Fruit fly (Drosophila melanogaster) whole organism, embryonic: ENCODE measurements around the gene Snr1.

Source experiments
- Ada2b ChIP-seq: fragments of 200-800 bp; sonication (Bioruptor generic); IDR thresholded peaks from 2 replicates; pipeline ENCODE4 v1.3.6; 2022; ENCODE audit warnings: missing biosample characterization, missing genetic modification characterization
- Blimp-1 ChIP-seq: fragments of 200-800 bp; sonication (Bioruptor generic); optimal IDR thresholded peaks from 3 replicates; lab custom pipeline; 2018; ENCODE audit warnings: missing biosample characterization, missing genetic modification characterization, mild to moderate bottlenecking, moderate library complexity, missing genetic modification reagents
- CG10209 ChIP-seq: fragments of 200-800 bp; sonication (Bioruptor generic); optimal IDR thresholded peaks from 3 replicates; lab custom pipeline; 2017; ENCODE audit warnings: missing biosample characterization, mild to moderate bottlenecking, missing genetic modification characterization, missing genetic modification reagents
- CG10366 ChIP-seq: fragments of 200-800 bp; sonication (Bioruptor generic); IDR thresholded peaks from 2 replicates; pipeline ENCODE4 v1.3.6; 2022; ENCODE audit warnings: missing biosample characterization, missing genetic modification characterization
- CG10654 ChIP-seq: fragments of 200-800 bp; sonication (Bioruptor generic); optimal IDR thresholded peaks from 2 replicates; lab custom pipeline; 2016; ENCODE audit warnings: missing biosample characterization, missing genetic modification characterization
- CG11093 ChIP-seq: fragments of 200-800 bp; sonication (Bioruptor generic); IDR thresholded peaks from 3 replicates; pipeline ENCODE4 v1.3.6; 2022; ENCODE audit warnings: missing biosample characterization, missing genetic modification characterization
- CG12219 ChIP-seq: fragments of 200-800 bp; sonication (Bioruptor generic); optimal IDR thresholded peaks from 3 replicates; lab custom pipeline; 2018; ENCODE audit warnings: missing biosample characterization, mild to moderate bottlenecking, missing genetic modification characterization
- CG13424 ChIP-seq: fragments of 200-800 bp; sonication (Bioruptor generic); optimal IDR thresholded peaks from 2 replicates; lab custom pipeline; 2019; ENCODE audit warnings: missing biosample characterization, mild to moderate bottlenecking, missing genetic modification characterization, moderate library complexity
- CG15073 ChIP-seq: fragments of 200-800 bp; sonication (Bioruptor generic); optimal IDR thresholded peaks from 2 replicates; lab custom pipeline; 2016; ENCODE audit warnings: missing biosample characterization, missing genetic modification characterization
- CG15601 ChIP-seq: fragments of 200-800 bp; sonication (Bioruptor generic); optimal IDR thresholded peaks from 3 replicates; lab custom pipeline; 2019; ENCODE audit warnings: missing biosample characterization, mild to moderate bottlenecking, missing genetic modification characterization, moderate library complexity
- CG1602 ChIP-seq: fragments of 200-800 bp; sonication (Bioruptor generic); optimal IDR thresholded peaks from 3 replicates; lab custom pipeline; 2016; ENCODE audit warnings: missing biosample characterization, missing genetic modification characterization
- CG17568 ChIP-seq: fragments of 200-800 bp; sonication (Bioruptor generic); optimal IDR thresholded peaks from 2 replicates; lab custom pipeline; 2018; ENCODE audit warnings: missing biosample characterization, mild to moderate bottlenecking, missing genetic modification characterization, moderate library complexity
- CG2712 ChIP-seq: fragments of 200-800 bp; optimal IDR thresholded peaks from 3 replicates; lab custom pipeline; 2019; ENCODE audit warnings: missing biosample characterization, mild to moderate bottlenecking, missing genetic modification characterization, moderate library complexity
- CG4617 ChIP-seq: fragments of 200-800 bp; sonication (Bioruptor generic); optimal IDR thresholded peaks from 3 replicates; lab custom pipeline; 2016; ENCODE audit warnings: missing biosample characterization, missing genetic modification characterization, borderline replicate concordance
- CG6254 ChIP-seq: fragments of 200-800 bp; sonication (Bioruptor generic); optimal IDR thresholded peaks from 3 replicates; lab custom pipeline; 2017; ENCODE audit warnings: mild to moderate bottlenecking, missing biosample characterization, missing genetic modification reagents, missing genetic modification characterization
- CG9727 ChIP-seq: fragments of 200-800 bp; sonication (Bioruptor generic); optimal IDR thresholded peaks from 3 replicates; lab custom pipeline; 2017; ENCODE audit warnings: missing biosample characterization, mild to moderate bottlenecking, missing genetic modification characterization
- Dip3 ChIP-seq: fragments of 200-800 bp; sonication (Bioruptor generic); optimal IDR thresholded peaks from 3 replicates; lab custom pipeline; 2016; ENCODE audit warnings: missing biosample characterization, missing genetic modification characterization
- ERR ChIP-seq: fragments of 200-800 bp; sonication (Bioruptor generic); optimal IDR thresholded peaks from 2 replicates; lab custom pipeline; 2016; ENCODE audit warnings: missing biosample characterization, missing genetic modification characterization
- Hsf ChIP-seq: fragments of 200-800 bp; sonication (Bioruptor generic); optimal IDR thresholded peaks from 3 replicates; lab custom pipeline; 2016; ENCODE audit warnings: missing biosample characterization, missing genetic modification characterization
- Lpt ChIP-seq: fragments of >200 bp; optimal IDR thresholded peaks from 2 replicates; lab custom pipeline; 2018; ENCODE audit warnings: missing biosample characterization, missing genetic modification characterization
- Meics ChIP-seq: fragments of 200-800 bp; sonication (Bioruptor generic); optimal IDR thresholded peaks from 2 replicates; lab custom pipeline; 2017; ENCODE audit warnings: missing biosample characterization, mild to moderate bottlenecking, missing genetic modification characterization
- Mes4 ChIP-seq: fragments of 200-800 bp; sonication (Bioruptor generic); optimal IDR thresholded peaks from 2 replicates; lab custom pipeline; 2016; ENCODE audit warnings: missing biosample characterization, missing genetic modification characterization
- Mrtf ChIP-seq: fragments of 200-800 bp; sonication (Bioruptor generic); IDR thresholded peaks from 3 replicates; pipeline ENCODE4 v1.3.6; 2022; ENCODE audit warnings: missing biosample characterization, missing genetic modification characterization
- Nf-YC ChIP-seq: fragments of 200-800 bp; optimal IDR thresholded peaks from 3 replicates; lab custom pipeline; 2019; ENCODE audit warnings: missing biosample characterization, mild to moderate bottlenecking, missing genetic modification characterization, moderate library complexity
- Vsx1 ChIP-seq: fragments of 200-800 bp; sonication (Bioruptor generic); optimal IDR thresholded peaks from 2 replicates; lab custom pipeline; 2017; ENCODE audit warnings: missing biosample characterization, mild to moderate bottlenecking, missing genetic modification characterization, missing genetic modification reagents
- abd-A ChIP-seq: fragments of 200-800 bp; sonication (Bioruptor generic); optimal IDR thresholded peaks from 3 replicates; lab custom pipeline; 2019; ENCODE audit warnings: missing biosample characterization, mild to moderate bottlenecking, missing genetic modification characterization, moderate library complexity
- amos ChIP-seq: fragments of 200-800 bp; sonication (Bioruptor generic); IDR thresholded peaks from 2 replicates; pipeline ENCODE4 v1.3.6; 2022; ENCODE audit warnings: missing biosample characterization, missing genetic modification characterization; ENCODE audit not compliant: partially characterized antibody
- btn ChIP-seq: fragments of 200-800 bp; sonication (Bioruptor generic); optimal IDR thresholded peaks from 2 replicates; lab custom pipeline; 2016; ENCODE audit warnings: missing biosample characterization, missing genetic modification characterization
- cad ChIP-seq: fragments of >200 bp; optimal IDR thresholded peaks from 2 replicates; lab custom pipeline; 2017; ENCODE audit warnings: missing biosample characterization, missing genetic modification characterization
- ci ChIP-seq: fragments of 200-800 bp; sonication (Bioruptor generic); IDR thresholded peaks from 3 replicates; pipeline ENCODE4 v1.3.6; 2022; ENCODE audit warnings: missing biosample characterization, missing genetic modification characterization
- crol ChIP-seq: fragments of 200-800 bp; sonication (Bioruptor generic); IDR thresholded peaks from 2 replicates; pipeline ENCODE4 v1.3.6; 2022; ENCODE audit warnings: missing biosample characterization, missing genetic modification characterization
- disco-r ChIP-seq: fragments of 200-800 bp; sonication (Bioruptor generic); optimal IDR thresholded peaks from 2 replicates; lab custom pipeline; 2016; ENCODE audit warnings: missing biosample characterization, missing genetic modification characterization
- exex ChIP-seq: fragments of 200-800 bp; sonication (Bioruptor generic); optimal IDR thresholded peaks from 4 replicates; lab custom pipeline; 2018; ENCODE audit warnings: missing biosample characterization, mild to moderate bottlenecking, missing genetic modification characterization, moderate library complexity
- fd64A ChIP-seq: fragments of 200-800 bp; sonication (Bioruptor generic); optimal IDR thresholded peaks from 3 replicates; lab custom pipeline; 2018; ENCODE audit warnings: missing biosample characterization, mild to moderate bottlenecking, missing genetic modification characterization
- gce ChIP-seq: fragments of 200-800 bp; sonication (Bioruptor generic); IDR thresholded peaks from 3 replicates; pipeline ENCODE4 v1.3.6; 2022; ENCODE audit warnings: missing biosample characterization, missing genetic modification characterization
- grn ChIP-seq: fragments of 200-800 bp; sonication (Bioruptor generic); optimal IDR thresholded peaks from 3 replicates; lab custom pipeline; 2017; ENCODE audit warnings: missing biosample characterization, missing genetic modification characterization
- hbn ChIP-seq: fragments of 200-800 bp; sonication (Bioruptor generic); IDR thresholded peaks from 2 replicates; pipeline ENCODE4 v1.3.6; 2022; ENCODE audit warnings: missing biosample characterization, missing genetic modification characterization; ENCODE audit not compliant: partially characterized antibody
- nerfin-2 ChIP-seq: fragments of 200-800 bp; sonication (Bioruptor generic); IDR thresholded peaks from 2 replicates; pipeline ENCODE4 v1.3.6; 2022; ENCODE audit warnings: missing biosample characterization, missing genetic modification characterization; ENCODE audit not compliant: partially characterized antibody
- oc ChIP-seq: fragments of 200-800 bp; sonication (Bioruptor generic); optimal IDR thresholded peaks from 2 replicates; lab custom pipeline; 2018; ENCODE audit warnings: missing biosample characterization, mild to moderate bottlenecking, missing genetic modification characterization, moderate library complexity
- row ChIP-seq: fragments of 200-800 bp; sonication (Bioruptor generic); IDR thresholded peaks from 3 replicates; pipeline ENCODE4 v1.3.6; 2022; ENCODE audit warnings: missing biosample characterization, missing genetic modification characterization
- run ChIP-seq: fragments of 200-800 bp; sonication (Bioruptor generic); optimal IDR thresholded peaks from 3 replicates; lab custom pipeline; 2018; ENCODE audit warnings: missing biosample characterization, mild to moderate bottlenecking, missing genetic modification characterization
- shn ChIP-seq: fragments of 200-800 bp; sonication (Bioruptor generic); optimal IDR thresholded peaks from 3 replicates; lab custom pipeline; 2016; ENCODE audit warnings: missing biosample characterization, missing genetic modification characterization
- sob ChIP-seq: fragments of 200-800 bp; sonication (Bioruptor generic); IDR thresholded peaks from 2 replicates; pipeline ENCODE4 v1.3.6; 2022; ENCODE audit warnings: missing biosample characterization, missing genetic modification characterization
- stc ChIP-seq: fragments of 200-800 bp; sonication (Bioruptor generic); IDR thresholded peaks from 2 replicates; pipeline ENCODE4 v1.3.6; 2022; ENCODE audit warnings: missing biosample characterization, missing genetic modification characterization
- tgo ChIP-seq: fragments of 200-800 bp; sonication (Bioruptor generic); IDR thresholded peaks from 3 replicates; pipeline ENCODE4 v1.3.6; 2022; ENCODE audit warnings: missing biosample characterization, missing genetic modification characterization
- tio ChIP-seq: fragments of 200-800 bp; sonication (Bioruptor generic); optimal IDR thresholded peaks from 2 replicates; lab custom pipeline; 2017; ENCODE audit warnings: missing biosample characterization, missing genetic modification characterization, inconsistent platforms
- tna ChIP-seq: fragments of 200-800 bp; sonication (Bioruptor generic); IDR thresholded peaks from 2 replicates; pipeline ENCODE4 v1.3.6; 2022; ENCODE audit warnings: missing biosample characterization, missing genetic modification characterization; ENCODE audit not compliant: partially characterized antibody
- toy ChIP-seq: fragments of 200-800 bp; sonication (Bioruptor generic); IDR thresholded peaks from 2 replicates; pipeline ENCODE4 v1.3.6; 2022; ENCODE audit warnings: missing biosample characterization, missing genetic modification characterization
- twi ChIP-seq: fragments of 200-800 bp; optimal IDR thresholded peaks from 2 replicates; lab custom pipeline; 2019; ENCODE audit warnings: missing biosample characterization, mild to moderate bottlenecking, missing genetic modification characterization, moderate library complexity
- vnd ChIP-seq: fragments of 200-800 bp; sonication (Bioruptor generic); IDR thresholded peaks from 3 replicates; pipeline ENCODE4 v1.3.6; 2022; ENCODE audit warnings: missing biosample characterization, missing genetic modification characterization; ENCODE audit not compliant: partially characterized antibody
- wdn ChIP-seq: fragments of 200-800 bp; sonication (Bioruptor generic); IDR thresholded peaks from 2 replicates; pipeline ENCODE4 v1.3.6; 2022; ENCODE audit warnings: missing biosample characterization, missing genetic modification characterization
- zfh2 ChIP-seq: fragments of 200-800 bp; sonication (Bioruptor generic); optimal IDR thresholded peaks from 2 replicates; lab custom pipeline; 2016; ENCODE audit warnings: missing biosample characterization, missing genetic modification characterization

Snr1 gene

DNA sequence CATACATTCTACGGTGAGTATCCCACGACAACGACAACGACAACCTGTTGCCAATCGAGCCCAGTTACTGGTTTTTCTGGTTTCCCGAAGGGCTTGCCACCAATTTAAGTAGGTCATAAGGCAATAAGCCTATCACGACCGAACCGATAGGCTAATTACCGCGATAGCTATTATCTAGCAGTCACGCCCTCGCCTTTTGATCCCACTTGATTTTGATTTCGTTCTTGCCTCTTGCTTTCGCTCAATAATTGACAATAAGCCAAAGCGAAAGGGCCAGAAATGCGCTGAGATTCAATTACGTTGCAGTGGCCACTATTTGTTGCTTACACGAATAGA, 47.1 kb downstream of the Snr1 start:
- no peak for TF ChIP-seq zfh2 (GFP tag; lab: Kevin White, UChicago)
- TF ChIP-seq Vsx1 (GFP tag; lab: Kevin White, UChicago) = peak; percentile 76
- TF ChIP-seq CG2712 = no peak
- peak; percentile 57 for TF ChIP-seq exex (tag; lab: Kevin White, UChicago)
- peak; percentile 19 for TF ChIP-seq Blimp-1
- TF ChIP-seq CG4617 (GFP tag; lab: Kevin White, UChicago) = no peak
- TF ChIP-seq Meics (GFP tag; lab: Kevin White, UChicago) = no peak
- no peak for TF ChIP-seq CG10366 (GFP tag; lab: Robert Waterston, UW)
- peak; percentile 21; the same call in 1 of the 2 replicates for TF ChIP-seq stc (GFP tag; lab: Robert Waterston, UW)
- TF ChIP-seq oc (tag; lab: Kevin White, UChicago) = peak; percentile 48
- TF ChIP-seq row = 0 out of 3 replicates have a peak, but pooled peaks have one; percentile 16
- no peak for TF ChIP-seq tio
- no peak for TF ChIP-seq amos
- TF ChIP-seq grn (GFP tag; lab: Kevin White, UChicago) = peak; percentile 0
- TF ChIP-seq toy = no peak
- TF ChIP-seq CG12219 (GFP tag; lab: Kevin White, UChicago) = no peak

DNA sequence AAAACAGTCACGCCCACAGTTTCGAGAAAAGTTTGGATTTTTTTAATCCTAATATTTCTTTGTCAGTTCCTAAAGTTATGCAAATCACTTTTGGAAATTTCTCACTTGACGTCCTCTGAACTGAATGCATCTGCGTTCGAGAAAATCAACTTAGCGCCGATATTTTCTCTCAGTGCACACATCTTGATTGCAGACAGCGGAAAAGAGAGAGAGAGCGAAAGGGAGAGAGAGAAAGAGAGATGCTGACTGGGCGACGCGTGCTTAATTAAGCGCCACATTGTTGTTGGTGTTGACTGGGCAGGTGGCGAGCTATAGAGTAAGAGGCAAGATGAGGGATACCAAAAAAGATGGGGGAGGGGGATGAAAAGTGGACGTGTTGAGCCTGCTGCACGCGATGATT, 47.9 kb downstream of the Snr1 start:
- TF ChIP-seq CG15073 (no peak), disco-r (GFP tag; lab: Kevin White, UChicago) (no peak), nerfin-2 (GFP tag; lab: Robert Waterston, UW) (no peak), cad (GFP tag; lab: Kevin White, UChicago) (no peak), CG10654 (peak; percentile 4), ERR (GFP tag; lab: Kevin White, UChicago) (no peak), abd-A (tag; lab: Kevin White, UChicago) (no peak), run (tag; lab: Kevin White, UChicago) (no peak), Nf-YC (no peak), CG11093 (no peak), tna (GFP tag; lab: Robert Waterston, UW) (no peak), Ada2b (peak; percentile 40; the same call in 1 of the 2 replicates), Mes4 (GFP tag; lab: Kevin White, UChicago) (peak; percentile 68), vnd (no peak), Hsf (GFP tag; lab: Kevin White, UChicago) (peak; percentile 50), CG10209 (GFP tag; lab: Kevin White, UChicago) (peak; percentile 38), tgo (GFP tag; lab: Robert Waterston, UW) (peak; percentile 36; the same call in 1 of the 3 replicates), CG6254 (peak; percentile 34), Mrtf (GFP tag; lab: Robert Waterston, UW) (0 out of 3 replicates have a peak, but pooled peaks have one; percentile 47), hbn (GFP tag; lab: Robert Waterston, UW) (no peak), shn (GFP tag; lab: Kevin White, UChicago) (peak; percentile 51), crol (GFP tag; lab: Robert Waterston, UW) (peak; percentile 31; the same call in 1 of the 2 replicates), CG9727 (GFP tag; lab: Kevin White, UChicago) (peak; percentile 35), CG15601 (tag; lab: Kevin White, UChicago) (peak; percentile 29), CG1602 (GFP tag; lab: Kevin White, UChicago) (no peak), Lpt (no peak), gce (GFP tag; lab: Robert Waterston, UW) (no peak), fd64A (peak; percentile 25), ci (peak; percentile 76), Dip3 (GFP tag; lab: Kevin White, UChicago) (no peak), wdn (GFP tag; lab: Robert Waterston, UW) (no peak), CG17568 (GFP tag; lab: Kevin White, UChicago) (no peak), sob (GFP tag; lab: Robert Waterston, UW) (no peak), btn (no peak), CG13424 (tag; lab: Kevin White, UChicago) (peak; percentile 54), twi (no peak)
